Worm (Caenorhabditis elegans): ENCODE results near the gene F28E10.1.

DNA sequence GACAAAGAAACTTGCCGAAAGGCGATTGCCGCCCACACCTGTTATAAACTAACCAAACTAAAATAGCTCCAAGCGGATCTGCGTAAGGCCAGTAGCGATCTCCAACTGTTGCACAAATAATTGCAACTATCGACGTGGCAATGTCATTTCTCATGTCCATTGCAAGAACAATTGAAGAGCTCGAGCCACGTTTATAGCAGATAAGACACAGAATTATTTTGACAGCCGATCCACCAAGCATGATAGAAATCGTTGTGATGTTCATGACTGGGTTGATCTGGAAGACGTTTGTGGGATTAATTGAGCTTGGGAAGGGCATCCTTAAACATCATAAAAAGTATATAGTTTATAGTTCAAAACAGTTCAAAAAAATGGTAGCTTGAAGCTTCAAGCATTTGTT, 25.7 kb upstream of the F28E10.1 start:
- TF ChIP-seq T22C8.4 (GFP tag; IDR thresholded peaks at IDR 0.05) = no peak
- TF ChIP-seq ref-1 (GFP tag; conservative IDR thresholded peaks at IDR 0.05) = no peak
- TF ChIP-seq tab-1 (GFP tag; IDR thresholded peaks at IDR 0.05) = no peak
- no peak for TF ChIP-seq flt-1 (GFP tag; IDR thresholded peaks at IDR 0.05)
- no peak for TF ChIP-seq ztf-29 (GFP tag; IDR thresholded peaks at IDR 0.05)
- TF ChIP-seq klf-2 (GFP tag; conservative IDR thresholded peaks at IDR 0.05) = no peak
- no peak for TF ChIP-seq med-1 (GFP tag; optimal IDR thresholded peaks at IDR 0.05; ENCODE audit: insufficient read depth)
- no peak for TF ChIP-seq cog-1 (tag; optimal IDR thresholded peaks at IDR 0.05)
